Fruit fly (Drosophila melanogaster) whole organism, embryonic: ENCODE results near the gene CG34181.

ENCODE experiments used
- B-H2 ChIP-seq: fragments of 200-800 bp; sonication (Bioruptor generic); optimal IDR thresholded peaks from 2 replicates; lab custom pipeline; 2018; ENCODE audit warnings: missing biosample characterization, mild to moderate bottlenecking, missing genetic modification characterization
- CG10462 ChIP-seq: fragments of 200-800 bp; sonication (Bioruptor generic); optimal IDR thresholded peaks from 2 replicates; lab custom pipeline; 2016; ENCODE audit warnings: missing biosample characterization, missing genetic modification characterization
- CG11560 ChIP-seq: fragments of 200-800 bp; sonication (Bioruptor generic); IDR thresholded peaks from 3 replicates; pipeline ENCODE4 v1.3.6; 2022; ENCODE audit warnings: missing biosample characterization, missing genetic modification characterization
- CG1233 ChIP-seq: fragments of 200-800 bp; sonication (Bioruptor generic); optimal IDR thresholded peaks from 4 replicates; lab custom pipeline; 2018; ENCODE audit warnings: missing biosample characterization, mild to moderate bottlenecking, missing genetic modification characterization
- CG12391 ChIP-seq: fragments of 200-800 bp; sonication (Bioruptor generic); optimal IDR thresholded peaks from 3 replicates; lab custom pipeline; 2018; ENCODE audit warnings: missing biosample characterization, mild to moderate bottlenecking, missing genetic modification characterization, moderate library complexity
- CG15696 ChIP-seq: fragments of 200-800 bp; sonication (Bioruptor generic); optimal IDR thresholded peaks from 2 replicates; lab custom pipeline; 2019; ENCODE audit warnings: missing biosample characterization, mild to moderate bottlenecking, missing genetic modification characterization, moderate library complexity
- CG1647 ChIP-seq: fragments of 200-800 bp; sonication (Bioruptor generic); optimal IDR thresholded peaks from 3 replicates; lab custom pipeline; 2016; ENCODE audit warnings: missing biosample characterization, missing genetic modification characterization
- CG17612 ChIP-seq: fragments of 200-800 bp; sonication (Bioruptor generic); IDR thresholded peaks from 2 replicates; pipeline ENCODE4 v1.3.6; 2022; ENCODE audit warnings: missing biosample characterization, missing genetic modification characterization
- CG18476 ChIP-seq: fragments of 200-800 bp; sonication (Bioruptor generic); optimal IDR thresholded peaks from 2 replicates; lab custom pipeline; 2016; ENCODE audit warnings: missing biosample characterization, mild to moderate bottlenecking, missing genetic modification characterization
- CG2678 ChIP-seq: fragments of 200-800 bp; sonication (Bioruptor generic); optimal IDR thresholded peaks from 3 replicates; lab custom pipeline; 2019; ENCODE audit warnings: missing biosample characterization, mild to moderate bottlenecking, missing genetic modification characterization, moderate library complexity
- CG3847 ChIP-seq: fragments of 200-800 bp; sonication (Bioruptor generic); IDR thresholded peaks from 2 replicates; pipeline ENCODE4 v1.3.6; 2022; ENCODE audit warnings: missing biosample characterization, missing genetic modification characterization
- CG4328 ChIP-seq: fragments of 200-800 bp; sonication (Bioruptor generic); optimal IDR thresholded peaks from 3 replicates; lab custom pipeline; 2017; ENCODE audit warnings: missing biosample characterization, missing genetic modification reagents, missing genetic modification characterization
- CG4730 ChIP-seq: fragments of 200-800 bp; sonication (Bioruptor generic); IDR thresholded peaks from 2 replicates; pipeline ENCODE4 v1.3.6; 2022; ENCODE audit warnings: missing biosample characterization, missing genetic modification characterization
- CG6689 ChIP-seq: fragments of 200-800 bp; sonication (Bioruptor generic); IDR thresholded peaks from 2 replicates; pipeline ENCODE4 v1.3.6; 2022; ENCODE audit warnings: missing biosample characterization, missing genetic modification characterization
- CG8290 ChIP-seq, 3 experiments: fragments of 200-800 bp; sonication (Bioruptor generic); optimal IDR thresholded peaks; 2 replicates each; lab custom pipeline; 2016 to 2019; ENCODE audit warnings: missing biosample characterization in 3 of 3, missing genetic modification characterization in 3 of 3, mild to moderate bottlenecking in 2 of 3, moderate library complexity in 1 of 3
- CG8765 ChIP-seq: fragments of 200-800 bp; sonication (Bioruptor generic); IDR thresholded peaks from 2 replicates; pipeline ENCODE4 v1.3.6; 2022; ENCODE audit warnings: missing biosample characterization, missing genetic modification characterization
- CG9727 ChIP-seq: fragments of 200-800 bp; sonication (Bioruptor generic); optimal IDR thresholded peaks from 3 replicates; lab custom pipeline; 2017; ENCODE audit warnings: missing biosample characterization, mild to moderate bottlenecking, missing genetic modification characterization
- CTCF ChIP-seq: fragments of 200-800 bp; sonication (Bioruptor generic); optimal IDR thresholded peaks from 2 replicates; lab custom pipeline; 2017; ENCODE audit warnings: missing biosample characterization, mild to moderate bottlenecking, missing genetic modification characterization, moderate library complexity
- D19B ChIP-seq: fragments of 200-800 bp; sonication (Bioruptor generic); optimal IDR thresholded peaks from 2 replicates; lab custom pipeline; 2017; ENCODE audit warnings: missing biosample characterization, mild to moderate bottlenecking, missing genetic modification characterization
- Doc2 ChIP-seq: fragments of 200-800 bp; sonication (Bioruptor generic); IDR thresholded peaks from 2 replicates; pipeline ENCODE4 v1.3.6; 2022; ENCODE audit warnings: missing biosample characterization, missing genetic modification characterization
- Drgx ChIP-seq: fragments of 200-800 bp; sonication (Bioruptor generic); IDR thresholded peaks from 2 replicates; pipeline ENCODE4 v1.3.6; 2022; ENCODE audit warnings: missing biosample characterization, missing genetic modification characterization
- Elba2 ChIP-seq: fragments of 200-800 bp; sonication (Bioruptor generic); optimal IDR thresholded peaks from 3 replicates; lab custom pipeline; 2016; ENCODE audit warnings: missing biosample characterization, missing genetic modification characterization
- Ets97D ChIP-seq: fragments of 200-800 bp; sonication (Bioruptor generic); optimal IDR thresholded peaks from 3 replicates; lab custom pipeline; 2016; ENCODE audit warnings: missing biosample characterization, missing genetic modification characterization
- Gsc ChIP-seq: fragments of 200-800 bp; sonication (Bioruptor generic); IDR thresholded peaks from 2 replicates; pipeline ENCODE4 v1.3.6; 2022; ENCODE audit warnings: missing biosample characterization, missing genetic modification characterization
- HHEX ChIP-seq: fragments of 200-800 bp; sonication (Bioruptor generic); optimal IDR thresholded peaks from 3 replicates; lab custom pipeline; 2017; ENCODE audit warnings: missing biosample characterization, mild to moderate bottlenecking, missing genetic modification characterization, missing genetic modification reagents
- Hey ChIP-seq: fragments of 200-800 bp; sonication (Bioruptor generic); optimal IDR thresholded peaks from 3 replicates; lab custom pipeline; 2018; ENCODE audit warnings: missing biosample characterization, mild to moderate bottlenecking, missing genetic modification characterization
- Hr39 ChIP-seq: fragments of >200 bp; optimal IDR thresholded peaks from 2 replicates; lab custom pipeline; 2017
- NK7.1 ChIP-seq: fragments of 200-800 bp; sonication (Bioruptor generic); optimal IDR thresholded peaks from 3 replicates; lab custom pipeline; 2016; ENCODE audit warnings: missing biosample characterization, missing genetic modification characterization
- Ptx1 ChIP-seq: fragments of 200-800 bp; sonication (Bioruptor generic); IDR thresholded peaks from 2 replicates; pipeline ENCODE4 v1.3.6; 2022; ENCODE audit warnings: missing biosample characterization, missing genetic modification characterization
- Sry-β ChIP-seq: fragments of 200-800 bp; sonication (Bioruptor generic); optimal IDR thresholded peaks from 2 replicates; lab custom pipeline; 2018; ENCODE audit warnings: missing biosample characterization, mild to moderate bottlenecking, missing genetic modification characterization, moderate library complexity
- ase ChIP-seq: fragments of 200-800 bp; sonication (Bioruptor generic); IDR thresholded peaks from 3 replicates; pipeline ENCODE4 v1.3.6; 2022; ENCODE audit warnings: missing biosample characterization, missing genetic modification characterization
- ato ChIP-seq: fragments of 200-800 bp; sonication (Bioruptor generic); IDR thresholded peaks from 2 replicates; pipeline ENCODE4 v1.3.6; 2022; ENCODE audit warnings: missing biosample characterization, missing genetic modification characterization; ENCODE audit not compliant: partially characterized antibody
- bigmax ChIP-seq: fragments of 200-800 bp; sonication (Bioruptor generic); optimal IDR thresholded peaks from 2 replicates; lab custom pipeline; 2018; ENCODE audit warnings: missing biosample characterization, mild to moderate bottlenecking, missing genetic modification characterization
- btn ChIP-seq: fragments of 200-800 bp; sonication (Bioruptor generic); optimal IDR thresholded peaks from 2 replicates; lab custom pipeline; 2016; ENCODE audit warnings: missing biosample characterization, missing genetic modification characterization
- crol ChIP-seq: fragments of 200-800 bp; sonication (Bioruptor generic); IDR thresholded peaks from 2 replicates; pipeline ENCODE4 v1.3.6; 2022; ENCODE audit warnings: missing biosample characterization, missing genetic modification characterization
- dmrt99B ChIP-seq: fragments of 200-800 bp; sonication (Bioruptor generic); optimal IDR thresholded peaks from 2 replicates; lab custom pipeline; 2018; ENCODE audit warnings: missing biosample characterization, mild to moderate bottlenecking, missing genetic modification characterization, moderate library complexity
- emc ChIP-seq: fragments of 200-800 bp; sonication (Bioruptor generic); optimal IDR thresholded peaks from 2 replicates; lab custom pipeline; 2016; ENCODE audit warnings: missing biosample characterization, missing genetic modification characterization
- gce ChIP-seq: fragments of 200-800 bp; sonication (Bioruptor generic); IDR thresholded peaks from 3 replicates; pipeline ENCODE4 v1.3.6; 2022; ENCODE audit warnings: missing biosample characterization, missing genetic modification characterization
- hkb ChIP-seq, 2 experiments: fragments of 200-800 bp in 1 of 2; fragments of >200 bp in 1 of 2; sonication (Bioruptor generic) in 1 of 2; IDR thresholded peaks in 1 of 2; optimal IDR thresholded peaks in 1 of 2; 2 replicates each; pipeline versions ENCODE4 v1.3.6 to Lab custom; 2017 to 2022; ENCODE audit warnings: missing biosample characterization in 1 of 2, missing genetic modification characterization in 1 of 2
- ind ChIP-seq: fragments of 200-800 bp; sonication (Bioruptor generic); optimal IDR thresholded peaks from 3 replicates; lab custom pipeline; 2016; ENCODE audit warnings: missing biosample characterization, missing genetic modification characterization
- jumu ChIP-seq: fragments of 200-800 bp; sonication (Bioruptor generic); optimal IDR thresholded peaks from 3 replicates; lab custom pipeline; 2016; ENCODE audit warnings: missing biosample characterization, missing genetic modification characterization
- lbe ChIP-seq: fragments of 200-800 bp; sonication (Bioruptor generic); optimal IDR thresholded peaks from 2 replicates; lab custom pipeline; 2016; ENCODE audit warnings: missing biosample characterization, mild to moderate bottlenecking, missing genetic modification characterization
- nau ChIP-seq: fragments of 200-800 bp; sonication (Bioruptor generic); optimal IDR thresholded peaks from 3 replicates; lab custom pipeline; 2017; ENCODE audit warnings: missing biosample characterization, mild to moderate bottlenecking, missing genetic modification characterization, missing genetic modification reagents
- nmo ChIP-seq: fragments of 200-800 bp; sonication (Bioruptor generic); optimal IDR thresholded peaks from 2 replicates; lab custom pipeline; 2018; ENCODE audit warnings: missing biosample characterization, mild to moderate bottlenecking, missing genetic modification characterization, moderate library complexity
- pfk ChIP-seq: fragments of 200-800 bp; sonication (Bioruptor generic); optimal IDR thresholded peaks from 2 replicates; lab custom pipeline; 2018; ENCODE audit warnings: missing biosample characterization, mild to moderate bottlenecking, missing genetic modification characterization, moderate library complexity
- sc ChIP-seq, 3 experiments: fragments of >200 bp in 2 of 3; fragments of 200-800 bp in 1 of 3; sonication (Bioruptor generic) in 1 of 3; optimal IDR thresholded peaks; 2 replicates in 2 of 3; 3 replicates in 1 of 3; lab custom pipeline; 2017; ENCODE audit warnings: mild to moderate bottlenecking in 1 of 3, missing biosample characterization in 1 of 3, missing genetic modification characterization in 1 of 3, missing genetic modification reagents in 1 of 3
- ssp ChIP-seq: fragments of 200-800 bp; sonication (Bioruptor generic); IDR thresholded peaks from 2 replicates; pipeline ENCODE4 v1.3.6; 2022; ENCODE audit warnings: missing biosample characterization, missing genetic modification characterization
- twi ChIP-seq: fragments of 200-800 bp; optimal IDR thresholded peaks from 2 replicates; lab custom pipeline; 2019; ENCODE audit warnings: missing biosample characterization, mild to moderate bottlenecking, missing genetic modification characterization, moderate library complexity
- wor ChIP-seq: fragments of 200-800 bp; sonication (Bioruptor generic); IDR thresholded peaks from 2 replicates; pipeline ENCODE4 v1.3.6; 2022; ENCODE audit warnings: missing biosample characterization, missing genetic modification characterization
- z ChIP-seq: fragments of 200-800 bp; sonication (Bioruptor generic); IDR thresholded peaks from 3 replicates; pipeline ENCODE4 v1.3.6; 2022; ENCODE audit warnings: missing biosample characterization, missing genetic modification characterization
- zf30C ChIP-seq: fragments of 200-800 bp; sonication (Bioruptor generic); optimal IDR thresholded peaks from 3 replicates; lab custom pipeline; 2018; ENCODE audit warnings: missing biosample characterization, mild to moderate bottlenecking, missing genetic modification characterization
- zfh1 ChIP-seq: fragments of 200-800 bp; sonication (Bioruptor generic); IDR thresholded peaks from 3 replicates; pipeline ENCODE4 v1.3.6; 2022; ENCODE audit warnings: missing biosample characterization, missing genetic modification characterization

Gene CG34181

DNA sequence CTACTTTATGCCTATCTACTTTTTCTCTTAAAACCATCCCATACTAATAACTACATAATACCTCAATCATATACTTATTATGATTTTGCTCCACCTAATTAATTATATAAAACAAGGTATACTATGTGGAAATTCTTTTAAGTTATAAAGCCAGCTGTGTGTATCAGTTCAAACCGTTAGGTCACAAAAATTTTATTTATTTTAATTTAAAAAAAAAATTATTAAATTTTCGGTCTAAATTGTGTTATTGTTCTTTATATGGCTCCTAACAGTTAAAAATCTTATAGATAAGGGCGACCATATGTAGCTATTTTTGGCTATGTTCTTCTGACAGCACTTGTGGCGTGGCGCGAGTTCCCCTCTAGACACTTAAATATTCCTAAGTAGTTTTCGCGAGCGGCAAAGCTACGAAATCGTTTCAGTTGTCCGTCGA lies 19.8 kb downstream of the CG34181 start, which contains the start of gene Aldh (continued):
- TF ChIP-seq nmo (GFP tag; lab: Kevin White, UChicago): peak; percentile 19
- TF ChIP-seq twi (tag; lab: Kevin White, UChicago): no peak
- TF ChIP-seq CG8290 (GFP tag; optimal IDR thresholded peaks at IDR 0.05; lab: Kevin White, UChicago): no peak
- peak in 1 of 2 experiments; percentile 12 for TF ChIP-seq CG8290 (tag; optimal IDR thresholded peaks at IDR 0.05; lab: Kevin White, UChicago)
- no peak for TF ChIP-seq ind (GFP tag; lab: Kevin White, UChicago)
- TF ChIP-seq CG11560: no peak
- peak; percentile 53; the same call in 1 of the 2 replicates for TF ChIP-seq Ptx1 (GFP tag; lab: Robert Waterston, UW)
- peak; percentile 50 for TF ChIP-seq B-H2
- no peak for TF ChIP-seq nau (GFP tag; lab: Kevin White, UChicago)
- peak; percentile 21 for TF ChIP-seq CG9727
- no peak for TF ChIP-seq Gsc
- TF ChIP-seq pfk: no peak
- TF ChIP-seq hkb (optimal IDR thresholded peaks at IDR 0.05; lab: Kevin White, UChicago): no peak
- TF ChIP-seq hkb (GFP tag; IDR thresholded peaks at IDR 0.05; lab: Robert Waterston, UW): no peak
- TF ChIP-seq Drgx (GFP tag; lab: Robert Waterston, UW): peak; percentile 65
- peak; percentile 93 for TF ChIP-seq Hey (tag; lab: Kevin White, UChicago)
- TF ChIP-seq CG8765: peak; percentile 31; the same call in 1 of the 2 replicates
- no peak for TF ChIP-seq jumu
- TF ChIP-seq ssp (GFP tag; lab: Robert Waterston, UW): no peak
- TF ChIP-seq gce (GFP tag; lab: Robert Waterston, UW): no peak
- peak; percentile 18 for TF ChIP-seq HHEX (GFP tag; lab: Kevin White, UChicago)
- TF ChIP-seq dmrt99B (tag; lab: Kevin White, UChicago): peak; percentile 31
- TF ChIP-seq CG12391: no peak
- TF ChIP-seq NK7.1 (GFP tag; lab: Kevin White, UChicago): no peak
- peak; percentile 43 for TF ChIP-seq D19B (GFP tag; lab: Kevin White, UChicago)
- TF ChIP-seq CG1647: no peak
- TF ChIP-seq CG17612 (GFP tag; lab: Robert Waterston, UW): no peak
- TF ChIP-seq zfh1 (GFP tag; lab: Robert Waterston, UW): no peak
- TF ChIP-seq CG10462 (GFP tag; lab: Kevin White, UChicago): no peak
- no peak for TF ChIP-seq lbe
- TF ChIP-seq CG6689 (GFP tag; lab: Robert Waterston, UW): peak; percentile 40
- peak; percentile 50 for TF ChIP-seq CG3847 (GFP tag; lab: Robert Waterston, UW)
- no peak for TF ChIP-seq z (GFP tag; lab: Robert Waterston, UW)
- no peak for TF ChIP-seq ase (GFP tag; lab: Robert Waterston, UW)
- no peak for TF ChIP-seq Doc2
- TF ChIP-seq CG4730 (GFP tag; lab: Robert Waterston, UW): no peak
- no peak for TF ChIP-seq CTCF
- no peak for TF ChIP-seq Elba2
- no peak for TF ChIP-seq zf30C (GFP tag; lab: Kevin White, UChicago)
- peak; percentile 75 for TF ChIP-seq CG2678
- TF ChIP-seq CG1233 (GFP tag; lab: Kevin White, UChicago): peak; percentile 11
- TF ChIP-seq wor (GFP tag; lab: Robert Waterston, UW): no peak
- TF ChIP-seq crol: no peak
- TF ChIP-seq Sry-β (GFP tag; lab: Kevin White, UChicago): peak; percentile 80
- TF ChIP-seq Ets97D (GFP tag; lab: Kevin White, UChicago): no peak
- no peak for TF ChIP-seq btn (GFP tag; lab: Kevin White, UChicago)
- TF ChIP-seq bigmax (GFP tag; lab: Kevin White, UChicago): no peak
- no peak for TF ChIP-seq ato
- TF ChIP-seq CG15696 (tag; lab: Kevin White, UChicago): no peak
- TF ChIP-seq CG4328 (GFP tag; lab: Kevin White, UChicago): peak; percentile 20
- TF ChIP-seq Hr39 (lab: Kevin White, UChicago): no peak
- TF ChIP-seq emc (GFP tag; lab: Kevin White, UChicago): no peak
- TF ChIP-seq sc (optimal IDR thresholded peaks at IDR 0.05; lab: Kevin White, UChicago): no peak
- no peak for TF ChIP-seq sc (GFP tag; optimal IDR thresholded peaks at IDR 0.05; lab: Kevin White, UChicago)
- TF ChIP-seq CG18476 (GFP tag; lab: Kevin White, UChicago): no peak
